Worm (Caenorhabditis elegans) whole organism, early embryonic: ENCODE data around the gene R07H5.9.
"Not testable (repeated sequence)": the region's sequence is repeated elsewhere in the genome, so short reads cannot be mapped to it uniquely, and the experiment has no call there.

Experiments
- B0310.2 ChIP-seq: sonication (generic microtip); optimal IDR thresholded peaks from 2 replicates; lab custom pipeline; 2016; ENCODE audit warnings: mild to moderate bottlenecking, missing genetic modification characterization, missing compliant biosample characterization
- F13C5.2 ChIP-seq: sonication (generic microtip); optimal IDR thresholded peaks from 2 replicates; lab custom pipeline; 2017; ENCODE audit warnings: mild to moderate bottlenecking, missing genetic modification characterization, inconsistent platforms, missing compliant biosample characterization
- aly-1 ChIP-seq: sonication (generic microtip); optimal IDR thresholded peaks from 2 replicates; lab custom pipeline; 2016; ENCODE audit warnings: missing genetic modification characterization, missing compliant biosample characterization
- ama-1 ChIP-seq: fragments of 150-350 bp; optimal IDR thresholded peaks from 2 replicates; lab custom pipeline; 2014
- ceh-13 ChIP-seq: fragments of 200-800 bp; sonication (Bioruptor generic); optimal IDR thresholded peaks from 2 replicates; lab custom pipeline; 2018; ENCODE audit warnings: mild to moderate bottlenecking, missing genetic modification characterization, missing compliant biosample characterization
- ceh-36 ChIP-seq: sonication (generic microtip); optimal IDR thresholded peaks from 2 replicates; lab custom pipeline; 2016; ENCODE audit warnings: missing genetic modification characterization, inconsistent platforms, missing compliant biosample characterization
- ets-7 ChIP-seq: sonication (generic microtip); optimal IDR thresholded peaks from 2 replicates; lab custom pipeline; 2016; ENCODE audit warnings: missing genotype, missing genetic modification characterization, missing compliant biosample characterization
- flt-1 ChIP-seq: fragments of 200-800 bp; sonication (Bioruptor generic); IDR thresholded peaks from 2 replicates; pipeline ENCODE4 v1.3.6; 2022; ENCODE audit warnings: missing genetic modification characterization, missing compliant biosample characterization
- hmbx-1 ChIP-seq: sonication (generic microtip); optimal IDR thresholded peaks from 2 replicates; lab custom pipeline; 2016; ENCODE audit warnings: mild to moderate bottlenecking, missing genetic modification characterization, missing compliant biosample characterization
- hmg-4 ChIP-seq: fragments of 200-800 bp; sonication (Bioruptor generic); optimal IDR thresholded peaks from 2 replicates; lab custom pipeline; 2018; ENCODE audit warnings: mild to moderate bottlenecking, missing genetic modification characterization, missing compliant biosample characterization
- hnd-1 ChIP-seq: sonication (generic microtip); optimal IDR thresholded peaks from 2 replicates; lab custom pipeline; 2016; ENCODE audit warnings: missing genetic modification characterization, missing compliant biosample characterization
- pes-1 ChIP-seq: fragments of 200-800 bp; sonication (Bioruptor generic); IDR thresholded peaks from 2 replicates; pipeline ENCODE4 v1.3.6; 2022; ENCODE audit warnings: missing genetic modification reagents, missing genetic modification characterization, missing compliant biosample characterization
- scrt-1 ChIP-seq: fragments of 200-800 bp; sonication (Bioruptor generic); IDR thresholded peaks from 2 replicates; pipeline ENCODE4 v1.3.6; 2022; ENCODE audit warnings: missing genetic modification characterization, missing compliant biosample characterization
- sea-1 ChIP-seq: fragments of 200-800 bp; sonication (Bioruptor generic); conservative IDR thresholded peaks from 2 replicates; pipeline ENCODE4 v1.3.6; 2022; ENCODE audit warnings: missing genetic modification characterization, missing compliant biosample characterization
- tbx-11 ChIP-seq: fragments of 200-800 bp; sonication (Bioruptor generic); IDR thresholded peaks from 2 replicates; pipeline ENCODE4 v1.3.6; 2022; ENCODE audit warnings: missing genetic modification characterization, missing compliant biosample characterization
- tbx-37 ChIP-seq: fragments of 200-800 bp; sonication (Bioruptor generic); conservative IDR thresholded peaks from 2 replicates; pipeline ENCODE4 v1.3.6; 2022; ENCODE audit warnings: missing genetic modification reagents, missing genetic modification characterization, missing compliant biosample characterization
- tra-4 ChIP-seq: sonication (generic microtip); optimal IDR thresholded peaks from 2 replicates; lab custom pipeline; 2017; ENCODE audit warnings: missing genetic modification characterization, missing compliant biosample characterization

R07H5.9 gene

DNA sequence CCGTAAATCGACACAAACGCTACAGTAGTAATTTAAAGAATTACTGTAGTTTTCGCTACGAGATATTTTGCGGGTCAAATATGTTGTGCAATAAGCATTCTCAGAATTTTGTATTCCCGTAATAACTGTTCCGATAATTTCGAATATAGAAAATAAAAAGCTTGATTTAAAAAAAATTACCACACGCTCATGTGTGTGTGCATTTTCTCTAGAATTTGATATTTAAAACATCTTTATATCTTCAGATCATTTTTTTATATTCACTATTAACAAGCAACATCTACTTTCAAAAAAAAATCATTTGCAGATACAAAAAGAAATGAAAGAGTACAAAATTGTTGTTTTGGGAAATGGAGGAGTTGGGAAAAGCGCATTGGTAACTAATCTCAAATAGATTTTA is 30.3 kb upstream of the R07H5.9 start, which contains the start of gene rap-3:
Gene rap-3 (plus strand): TSS at position 301 of the 400 bp plus-strand sequence.
- TF ChIP-seq ama-1 (lab: Kevin White, UChicago) (no peak), sea-1 (no peak), hmg-4 (GFP tag; lab: Kevin White, UChicago) (no peak), tbx-11 (GFP tag; lab: Robert Waterston, UW) (no peak), pes-1 (GFP tag; lab: Robert Waterston, UW) (no peak), aly-1 (no peak), ceh-13 (GFP tag; lab: Kevin White, UChicago) (no peak), ets-7 (tag; lab: Kevin White, UChicago) (no peak), hmbx-1 (tag; lab: Kevin White, UChicago) (no peak), flt-1 (GFP tag; lab: Robert Waterston, UW) (no peak), tra-4 (no peak), hnd-1 (no peak), B0310.2 (tag; lab: Kevin White, UChicago) (no peak), F13C5.2 (tag; lab: Kevin White, UChicago) (no peak)

DNA sequence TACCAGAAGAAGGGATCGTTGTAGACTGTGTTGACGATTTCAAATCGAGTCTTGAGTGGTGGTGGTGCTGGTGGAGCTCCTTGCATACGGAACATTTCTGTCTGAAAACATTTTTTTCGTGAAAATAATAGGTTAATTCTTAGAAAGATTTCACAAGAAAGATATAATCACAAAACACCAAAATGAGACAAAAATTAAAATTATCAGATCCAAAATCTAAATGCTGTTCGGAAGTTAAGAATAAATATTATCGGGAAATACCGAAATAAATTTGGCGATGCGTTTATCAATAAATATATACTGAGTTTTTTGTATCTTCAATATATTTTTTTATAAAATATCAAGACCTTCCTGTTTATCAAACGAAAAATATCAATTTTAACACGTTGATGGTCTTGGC is 28.8 kb upstream of the R07H5.9 start, which contains the start of gene C08F8.9:
Gene C08F8.9 (minus strand): TSS at position 101 of the 400 bp plus-strand sequence.
- TF ChIP-seq ama-1 (lab: Kevin White, UChicago) (no peak), hmg-4 (GFP tag; lab: Kevin White, UChicago) (no peak), ceh-36 (tag; lab: Kevin White, UChicago) (no peak), aly-1 (no peak), ets-7 (tag; lab: Kevin White, UChicago) (no peak), hnd-1 (no peak), scrt-1 (GFP tag; lab: Robert Waterston, UW) (no peak), tbx-37 (GFP tag; lab: Robert Waterston, UW) (no peak), flt-1 (GFP tag; lab: Robert Waterston, UW) (no peak), F13C5.2 (tag; lab: Kevin White, UChicago) (no peak), sea-1 (no peak), pes-1 (GFP tag; lab: Robert Waterston, UW) (no peak), tbx-11 (GFP tag; lab: Robert Waterston, UW) (no peak), hmbx-1 (tag; lab: Kevin White, UChicago) (no peak)

DNA sequence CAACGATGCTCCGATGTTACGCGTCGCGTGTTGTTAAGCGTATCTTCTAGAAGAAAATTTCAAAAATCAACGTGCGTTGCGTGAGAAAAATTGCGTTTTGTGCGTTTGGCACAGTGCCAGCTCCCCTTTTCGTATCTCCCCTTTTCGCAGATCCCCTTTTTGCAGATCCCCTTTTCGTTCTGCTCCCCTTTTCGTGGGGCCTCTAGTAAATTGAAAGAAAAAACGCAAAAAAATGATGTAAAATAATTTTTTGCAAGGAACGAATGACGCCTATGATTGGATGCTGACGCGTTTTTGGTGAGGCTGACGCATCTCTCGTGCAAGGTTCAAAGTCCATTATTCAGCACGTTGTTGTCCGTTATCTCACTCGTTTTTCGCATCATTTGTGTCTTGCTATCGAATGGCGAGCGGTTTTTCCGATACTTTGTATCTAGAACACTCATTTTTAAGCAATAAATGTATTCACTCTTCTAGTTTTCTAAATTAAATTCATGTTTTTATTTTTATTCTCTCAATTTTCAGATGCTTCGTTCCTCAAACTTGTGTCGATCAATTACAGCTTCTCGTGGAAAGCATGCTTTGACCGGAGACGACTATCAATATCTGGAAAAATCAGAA is 28.1 kb upstream of the R07H5.9 start, which contains the start of gene cpt-2:
Gene cpt-2 (plus strand): TSS at position 523 of the 618 bp plus-strand sequence.
- TF ChIP-seq hnd-1, tra-4, sea-1: not testable (repeated sequence)

DNA sequence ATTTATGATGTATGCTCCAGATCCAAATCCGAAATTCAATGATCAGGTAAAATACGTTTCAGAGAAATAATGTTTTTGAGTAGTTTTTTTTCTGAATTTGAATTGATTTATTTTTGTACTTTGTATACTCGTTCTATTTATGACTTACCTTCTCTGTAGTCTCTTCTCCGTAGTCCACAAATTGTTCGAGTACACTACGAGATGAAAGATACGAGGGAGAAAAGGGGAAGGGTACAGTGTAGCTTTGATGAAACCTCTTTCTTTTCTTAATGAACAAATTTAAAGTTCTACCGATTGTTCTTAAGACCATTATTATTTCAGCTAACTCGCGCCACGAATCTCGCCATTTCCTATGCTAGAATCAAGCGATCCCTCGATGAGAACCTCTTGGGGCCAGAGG is 27.2 kb upstream of the R07H5.9 start:
- TF ChIP-seq hmg-4 (GFP tag; lab: Kevin White, UChicago) (no peak), pes-1 (GFP tag; lab: Robert Waterston, UW) (no peak), ets-7 (tag; lab: Kevin White, UChicago) (no peak), tra-4 (no peak), hnd-1 (no peak), F13C5.2 (tag; lab: Kevin White, UChicago) (no peak), ceh-36 (tag; lab: Kevin White, UChicago) (no peak), tbx-11 (GFP tag; lab: Robert Waterston, UW) (no peak), ama-1 (lab: Kevin White, UChicago) (no peak), hmbx-1 (tag; lab: Kevin White, UChicago) (no peak), sea-1 (no peak), aly-1 (no peak)

DNA sequence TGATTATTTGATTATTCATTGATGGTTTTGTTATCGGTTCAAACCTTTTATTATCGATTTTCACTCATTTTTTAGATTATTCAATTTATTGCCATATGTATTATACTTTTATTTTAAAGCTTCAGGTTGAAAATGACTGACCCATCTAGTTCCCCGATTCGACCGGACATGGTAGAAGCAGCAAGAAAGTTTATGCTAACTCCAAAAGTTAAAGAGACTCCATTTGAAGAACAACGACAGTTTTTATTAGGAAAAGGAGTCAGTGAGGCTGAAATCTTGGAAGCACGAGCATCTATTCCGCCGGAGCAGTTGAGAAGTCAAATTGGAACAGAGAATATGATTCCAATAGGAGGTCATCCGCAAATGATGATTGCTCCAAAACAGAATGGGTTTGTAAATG is 24.3 kb upstream of the R07H5.9 start, which contains the start of gene prx-14:
Gene prx-14 (plus strand): TSS at position 120 of the 400 bp plus-strand sequence.
- TF ChIP-seq hnd-1 (no peak), hmg-4 (GFP tag; lab: Kevin White, UChicago) (no peak)

DNA sequence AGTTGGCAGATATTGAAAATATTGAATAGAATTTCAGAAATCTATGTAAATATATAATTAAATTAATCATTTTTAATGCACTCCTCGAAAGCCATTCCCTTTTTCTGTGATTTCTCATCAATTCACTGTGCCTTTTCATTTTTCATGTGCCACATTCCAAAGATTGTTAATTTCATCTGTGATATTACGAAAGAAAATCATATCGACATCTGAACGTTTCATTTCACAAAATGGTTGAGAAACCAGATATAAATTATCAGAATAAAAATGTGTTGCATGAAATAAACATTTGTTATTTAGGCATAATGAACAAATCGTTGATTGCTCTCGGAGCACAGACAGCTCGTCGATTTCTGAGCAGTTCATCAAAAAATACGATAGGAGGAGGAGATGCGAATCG is 23.3 kb upstream of the R07H5.9 start, which contains the start of gene nuaf-3:
Gene nuaf-3 (plus strand): TSS at position 301 of the 400 bp plus-strand sequence.
- no peak for TF ChIP-seq tbx-37 (GFP tag; lab: Robert Waterston, UW)
- TF ChIP-seq ama-1 (lab: Kevin White, UChicago): no peak
- no peak for TF ChIP-seq hnd-1
- no peak for TF ChIP-seq tbx-11 (GFP tag; lab: Robert Waterston, UW)
- TF ChIP-seq scrt-1 (GFP tag; lab: Robert Waterston, UW): no peak

DNA sequence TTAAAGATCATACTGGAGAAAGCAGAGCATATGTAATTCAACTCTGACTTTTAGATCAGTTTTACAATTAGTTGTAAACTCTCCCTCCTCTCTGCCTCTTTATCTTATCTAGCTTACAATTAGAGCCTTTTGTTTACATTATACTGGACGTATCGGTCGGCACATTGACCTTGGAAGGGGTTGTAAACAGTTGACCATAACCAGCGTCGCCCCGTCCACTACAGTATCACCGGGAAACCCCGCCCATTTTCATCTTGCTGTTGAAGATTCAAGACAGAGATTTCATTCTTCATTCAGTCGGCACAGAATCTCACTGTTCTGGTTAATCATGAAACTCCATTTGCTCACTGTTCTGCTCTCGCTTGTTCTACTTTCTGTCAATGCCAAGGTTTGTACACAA is 20.6 kb upstream of the R07H5.9 start, which contains the start of gene sdz-27:
Gene sdz-27 (plus strand): TSS at position 301 of the 400 bp plus-strand sequence.
- no peak for TF ChIP-seq ets-7 (tag; lab: Kevin White, UChicago)
- no peak for TF ChIP-seq pes-1 (GFP tag; lab: Robert Waterston, UW)
- no peak for TF ChIP-seq flt-1 (GFP tag; lab: Robert Waterston, UW)
- no peak for TF ChIP-seq tra-4
- no peak for TF ChIP-seq tbx-37 (GFP tag; lab: Robert Waterston, UW)
- TF ChIP-seq ama-1 (lab: Kevin White, UChicago): no peak
- TF ChIP-seq tbx-11 (GFP tag; lab: Robert Waterston, UW): no peak
- no peak for TF ChIP-seq B0310.2 (tag; lab: Kevin White, UChicago)
- no peak for TF ChIP-seq hnd-1
- no peak for TF ChIP-seq ceh-36 (tag; lab: Kevin White, UChicago)
- TF ChIP-seq sea-1: no peak
- no peak for TF ChIP-seq aly-1
- TF ChIP-seq ceh-13 (GFP tag; lab: Kevin White, UChicago): no peak
- TF ChIP-seq hmbx-1 (tag; lab: Kevin White, UChicago): no peak
- no peak for TF ChIP-seq hmg-4 (GFP tag; lab: Kevin White, UChicago)

DNA sequence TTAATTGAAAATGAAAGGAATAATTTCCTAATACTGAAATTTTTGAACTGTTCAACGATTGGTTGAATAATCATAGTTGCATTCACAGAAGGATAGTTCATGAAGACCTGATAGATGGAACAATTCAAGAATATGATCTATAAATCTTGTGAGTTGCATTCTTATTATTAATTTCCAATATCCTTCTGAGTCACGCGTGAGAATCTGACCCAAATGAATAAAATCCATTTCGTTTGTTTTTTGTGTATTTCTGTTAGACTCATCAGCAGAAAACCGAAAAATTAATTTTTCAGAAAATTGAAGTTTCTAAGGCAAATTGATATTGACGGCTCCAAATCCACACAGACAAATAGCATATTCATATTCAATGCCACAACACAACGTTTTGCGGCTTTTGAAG is 17.9 kb upstream of the R07H5.9 start, which contains the start of gene fbxb-79:
Gene fbxb-79 (minus strand): TSS at position 101 of the 400 bp plus-strand sequence.
- TF ChIP-seq tbx-11 (GFP tag; lab: Robert Waterston, UW) (no peak), ets-7 (tag; lab: Kevin White, UChicago) (no peak), aly-1 (no peak), F13C5.2 (tag; lab: Kevin White, UChicago) (no peak), tra-4 (no peak), pes-1 (GFP tag; lab: Robert Waterston, UW) (no peak), ceh-36 (tag; lab: Kevin White, UChicago) (no peak), B0310.2 (tag; lab: Kevin White, UChicago) (no peak), scrt-1 (GFP tag; lab: Robert Waterston, UW) (no peak), tbx-37 (GFP tag; lab: Robert Waterston, UW) (no peak), hmbx-1 (tag; lab: Kevin White, UChicago) (no peak), sea-1 (no peak), ceh-13 (GFP tag; lab: Kevin White, UChicago) (no peak), hnd-1 (no peak), hmg-4 (GFP tag; lab: Kevin White, UChicago) (no peak), ama-1 (lab: Kevin White, UChicago) (no peak), flt-1 (GFP tag; lab: Robert Waterston, UW) (no peak)
